Comparison of ENCODE assay signal across 3 fruit fly cellular contexts in the genomic region with DNA sequence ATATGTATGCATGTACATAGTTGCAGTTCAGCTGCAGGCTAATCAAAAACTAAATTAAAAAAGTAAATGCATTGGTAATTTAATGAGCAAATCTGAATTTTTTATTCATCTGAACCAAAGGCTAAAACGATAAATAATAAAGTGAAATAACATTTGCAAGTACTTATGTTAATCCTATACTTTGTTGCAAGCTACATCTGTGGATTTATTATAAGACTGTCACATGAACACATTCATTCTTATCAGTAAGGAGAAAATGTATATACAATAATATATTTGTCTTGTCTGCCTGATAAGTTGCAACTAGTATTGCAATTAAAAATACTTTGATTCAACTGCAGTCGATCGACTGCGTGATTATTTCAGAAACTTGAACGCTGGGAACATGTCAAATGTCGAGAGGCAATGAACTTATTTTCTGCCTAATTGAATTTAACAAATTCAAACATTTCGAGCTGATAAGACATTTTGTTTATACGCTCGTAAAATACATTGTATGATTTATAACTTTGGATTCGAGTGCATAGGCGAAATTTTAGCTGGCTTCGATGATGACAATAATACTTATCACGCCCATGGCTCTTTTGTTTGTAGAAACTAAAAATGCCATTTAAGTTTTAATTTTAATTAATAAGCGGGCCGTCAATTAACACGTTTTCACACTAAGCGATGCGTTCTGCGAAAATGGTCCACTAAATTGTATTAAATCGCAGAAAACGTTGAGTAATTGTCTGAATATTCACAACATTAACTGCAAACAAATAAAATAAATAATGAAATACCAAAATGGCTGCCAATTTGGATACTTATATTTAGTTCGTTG.
A peak's percentile ranks its signal among the peaks of the same experiment; 100 is the strongest.
TF ChIP-seq lines count a peak whose summit lies in the region.

No protein-coding gene starts in this region.

- no peak for TF ChIP-seq CTCF in whole organism, embryonic (GFP tag; optimal IDR thresholded peaks at IDR 0.05; lab: Kevin White, UChicago)

TF ChIP-seq in whole organism, adult, 20 proteins besides CTCF, POLR2A, EP300 and RAD21:
- TF ChIP-seq kay (GFP tag; lab: Kevin White, UChicago; ENCODE audit: borderline replicate concordance) (peak; percentile 86), Clk (GFP tag; optimal IDR thresholded peaks at IDR 0.05; lab: Kevin White, UChicago) (no peak)

TF ChIP-seq in whole organism, embryonic, 481 proteins besides CTCF, POLR2A, EP300 and RAD21:
- no peak for TF ChIP-seq fd102C (GFP tag; optimal IDR thresholded peaks at IDR 0.05; lab: Kevin White, UChicago)
- TF ChIP-seq sens (GFP tag; lab: Kevin White, UChicago): peak; percentile 19
- TF ChIP-seq Ets65A (GFP tag; lab: Kevin White, UChicago): peak; percentile 80
- no peak for TF ChIP-seq usp (GFP tag; optimal IDR thresholded peaks at IDR 0.05; lab: Kevin White, UChicago)

TF ChIP-seq in whole organism, prepupa, 60 proteins besides CTCF, POLR2A, EP300 and RAD21:
- TF ChIP-seq CG9139 (GFP tag; optimal IDR thresholded peaks at IDR 0.05; lab: Kevin White, UChicago): no peak
- TF ChIP-seq Blimp-1 (GFP tag; optimal IDR thresholded peaks at IDR 0.05; lab: Kevin White, UChicago): no peak
- TF ChIP-seq Hr38 (GFP tag; optimal IDR thresholded peaks at IDR 0.05; lab: Kevin White, UChicago): no peak
- TF ChIP-seq svp (GFP tag; lab: Kevin White, UChicago): peak; percentile 62
- no peak for TF ChIP-seq CG3919 (GFP tag; optimal IDR thresholded peaks at IDR 0.05; lab: Kevin White, UChicago)
- peak; percentile 93 for TF ChIP-seq dsx (GFP tag; optimal IDR thresholded peaks at IDR 0.05; lab: Kevin White, UChicago; ENCODE audit: poor library complexity, severe bottlenecking)
TF ChIP-seq in whole organism, prepupa: peak in this region for 2.
